Fruit fly (Drosophila melanogaster) whole organism, pupa: ENCODE data around the gene CG17666.

Experiments used
- CG12605 ChIP-seq: fragments of 200-800 bp; sonication (Bioruptor generic); IDR thresholded peaks from 2 replicates; pipeline ENCODE4 v1.3.6; 2022; ENCODE audit warnings: missing biosample characterization, missing genetic modification characterization
- CG15710 ChIP-seq: fragments of 200-800 bp; sonication (Bioruptor generic); optimal IDR thresholded peaks from 2 replicates; lab custom pipeline; 2018; ENCODE audit warnings: missing biosample characterization, mild to moderate bottlenecking, missing genetic modification characterization, moderate library complexity
- CG32121 ChIP-seq: fragments of 200-800 bp; sonication (Bioruptor generic); IDR thresholded peaks from 2 replicates; pipeline ENCODE4 v1.3.6; 2022; ENCODE audit warnings: missing biosample characterization, missing genetic modification characterization
- CG34367 ChIP-seq: fragments of 200-800 bp; sonication (Bioruptor generic); optimal IDR thresholded peaks from 2 replicates; lab custom pipeline; 2018; ENCODE audit warnings: missing biosample characterization, mild to moderate bottlenecking, missing genetic modification characterization
- CG4496 ChIP-seq: fragments of 200-800 bp; sonication (Bioruptor generic); IDR thresholded peaks from 3 replicates; pipeline ENCODE4 v1.3.6; 2022; ENCODE audit warnings: missing biosample characterization, missing genetic modification characterization
- CG8159 ChIP-seq: fragments of 200-800 bp; sonication (Bioruptor generic); optimal IDR thresholded peaks from 3 replicates; lab custom pipeline; 2018; ENCODE audit warnings: missing biosample characterization, mild to moderate bottlenecking, missing genetic modification characterization, moderate library complexity
- CG8301 ChIP-seq: fragments of 200-800 bp; sonication (Bioruptor generic); optimal IDR thresholded peaks from 2 replicates; lab custom pipeline; 2018; ENCODE audit warnings: missing biosample characterization, mild to moderate bottlenecking, missing genetic modification characterization
- EcR ChIP-seq: fragments of 200-800 bp; sonication (Bioruptor generic); optimal IDR thresholded peaks from 3 replicates; lab custom pipeline; 2019; ENCODE audit warnings: missing biosample characterization, missing genetic modification characterization, mild to moderate bottlenecking, moderate library complexity, missing genetic modification reagents
- Ets98B ChIP-seq: fragments of 200-800 bp; sonication (Bioruptor generic); IDR thresholded peaks from 2 replicates; pipeline ENCODE4 v1.3.6; 2022; ENCODE audit warnings: missing biosample characterization, missing genetic modification characterization
- Snoo ChIP-seq: fragments of 200-800 bp; sonication (Bioruptor generic); optimal IDR thresholded peaks from 3 replicates; lab custom pipeline; 2017; ENCODE audit warnings: missing biosample characterization, mild to moderate bottlenecking, missing genetic modification characterization, inconsistent platforms
- fd96Ca ChIP-seq: fragments of 200-800 bp; sonication (Bioruptor generic); IDR thresholded peaks from 3 replicates; pipeline ENCODE4 v1.3.6; 2022; ENCODE audit warnings: missing biosample characterization, missing genetic modification characterization
- gl ChIP-seq: fragments of 200-800 bp; sonication (Bioruptor generic); optimal IDR thresholded peaks from 2 replicates; lab custom pipeline; 2018; ENCODE audit warnings: missing biosample characterization, mild to moderate bottlenecking, missing genetic modification characterization
- rn ChIP-seq: fragments of 200-800 bp; sonication (Bioruptor generic); IDR thresholded peaks from 2 replicates; pipeline ENCODE4 v1.3.6; 2022; ENCODE audit warnings: missing biosample characterization, missing genetic modification characterization

DNA sequence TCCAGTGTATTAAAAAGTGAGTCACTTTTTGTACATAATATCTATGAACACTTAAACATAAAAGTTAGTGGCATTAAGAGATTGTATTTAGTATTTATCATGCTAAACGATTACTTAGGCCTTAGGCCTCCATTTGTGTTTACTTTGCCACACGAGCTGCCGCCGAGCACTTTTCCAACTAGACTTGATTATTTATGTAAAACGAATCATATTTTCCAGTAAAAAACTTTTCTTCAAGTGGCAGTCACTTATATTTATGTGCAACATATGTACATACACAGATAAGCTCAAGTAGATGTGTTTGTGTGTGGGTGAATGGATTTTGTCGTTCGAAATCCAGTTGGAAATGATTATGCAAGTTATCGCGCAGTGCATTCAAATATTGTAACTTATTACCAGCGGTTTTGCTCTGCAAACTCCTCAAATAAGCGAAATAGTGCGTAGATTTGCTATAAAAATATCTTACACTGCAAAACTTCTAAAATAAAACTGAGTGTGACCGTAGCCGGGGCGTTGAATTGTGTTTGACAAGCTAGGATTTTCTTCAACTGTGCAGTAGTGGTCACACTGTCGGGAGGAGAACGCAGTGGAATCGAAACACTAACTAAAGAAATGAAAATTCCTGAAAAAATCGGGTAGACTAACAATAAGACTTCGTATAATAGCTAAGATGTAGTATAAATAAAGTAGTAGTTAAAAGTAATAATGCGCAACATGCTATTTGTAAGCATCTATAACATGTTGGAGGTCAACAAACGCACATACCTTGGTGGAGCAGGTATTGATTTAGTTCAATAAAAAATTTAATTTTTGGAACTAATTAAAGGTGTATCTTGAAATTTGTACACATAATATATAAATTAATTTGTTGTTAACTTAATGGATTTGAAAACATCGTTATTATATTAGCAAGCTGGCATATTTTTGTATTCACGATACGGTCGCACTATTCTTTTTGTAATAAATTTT, 31.3 kb upstream of the CG17666 start, which contains the start of the genes Klc and CG10984:
- TF ChIP-seq CG12605 (GFP tag; lab: Robert Waterston, UW): no peak
- peak; percentile 54 for TF ChIP-seq gl (tag; lab: Kevin White, UChicago)
- peak; percentile 80 for TF ChIP-seq CG15710 (tag; lab: Kevin White, UChicago)
- TF ChIP-seq CG34367 (tag; lab: Kevin White, UChicago): no peak
- TF ChIP-seq CG4496 (GFP tag; lab: Robert Waterston, UW): peak; percentile 97
- TF ChIP-seq fd96Ca (GFP tag; lab: Robert Waterston, UW): no peak
- TF ChIP-seq rn: peak; percentile 84
- peak; percentile 93 for TF ChIP-seq CG32121
- peak; percentile 96 for TF ChIP-seq Ets98B (GFP tag; lab: Robert Waterston, UW)
- no peak for TF ChIP-seq EcR (GFP tag; lab: Kevin White, UChicago)
- TF ChIP-seq CG8159 (tag; lab: Kevin White, UChicago): peak; percentile 87
- TF ChIP-seq Snoo: peak; percentile 65
- TF ChIP-seq CG8301 (tag; lab: Kevin White, UChicago): peak; percentile 87
